Worm (Caenorhabditis elegans) whole organism, L4 larva: ENCODE results near the gene got-2.2.

Experiments
- F10B5.3 ChIP-seq: sonication (generic microtip); optimal IDR thresholded peaks from 2 replicates; lab custom pipeline; 2016; ENCODE audit warnings: mild to moderate bottlenecking, missing genetic modification characterization, missing compliant biosample characterization
- F26F4.8 ChIP-seq: fragments of 200-800 bp; sonication (Bioruptor generic); conservative IDR thresholded peaks from 2 replicates; pipeline ENCODE4 v1.3.6; 2022; ENCODE audit warnings: missing genetic modification characterization, missing compliant biosample characterization
- R02D3.7 ChIP-seq: fragments of 150-350 bp; sonication (generic microtip); optimal IDR thresholded peaks from 3 replicates; lab custom pipeline; 2014; ENCODE audit warnings: missing biosample characterization, missing genetic modification characterization
- T20F7.1 ChIP-seq: fragments of 200-800 bp; sonication (Bioruptor generic); optimal IDR thresholded peaks from 2 replicates; lab custom pipeline; 2018; ENCODE audit warnings: mild to moderate bottlenecking, missing genetic modification characterization, missing compliant biosample characterization
- T26A8.4 ChIP-seq: fragments of 200-800 bp; sonication (Bioruptor generic); IDR thresholded peaks from 2 replicates; pipeline ENCODE4 v1.3.6; 2022; ENCODE audit warnings: missing genetic modification characterization, missing compliant biosample characterization
- Y105C5A.15 ChIP-seq: fragments of 200-800 bp; sonication (Bioruptor generic); IDR thresholded peaks from 2 replicates; pipeline ENCODE4 v1.3.6; 2022; ENCODE audit warnings: missing genetic modification characterization, missing compliant biosample characterization
- Y48G9A.11 ChIP-seq: fragments of 200-800 bp; sonication (Bioruptor generic); IDR thresholded peaks from 2 replicates; pipeline ENCODE4 v1.3.6; 2022; ENCODE audit warnings: missing genetic modification reagents, missing genetic modification characterization, missing compliant biosample characterization
- Y5F2A.4 ChIP-seq: fragments of 200-800 bp; sonication (Bioruptor generic); optimal IDR thresholded peaks from 2 replicates; lab custom pipeline; 2018; ENCODE audit warnings: mild to moderate bottlenecking, missing genetic modification characterization, missing compliant biosample characterization
- ZK337.2 ChIP-seq: fragments of 200-800 bp; sonication (Bioruptor generic); IDR thresholded peaks from 2 replicates; pipeline ENCODE4 v1.3.6; 2022; ENCODE audit warnings: missing genetic modification reagents, missing genetic modification characterization, missing compliant biosample characterization
- aly-2 ChIP-seq: sonication (generic microtip); optimal IDR thresholded peaks from 2 replicates; lab custom pipeline; 2018; ENCODE audit warnings: missing biosample characterization, missing genetic modification characterization
- ama-1 ChIP-seq: fragments of 150-350 bp; optimal IDR thresholded peaks from 2 replicates; lab custom pipeline; 2014; ENCODE audit warnings: inconsistent platforms, mixed read lengths
- ceh-44 ChIP-seq: fragments of 200-800 bp; sonication (Bioruptor generic); IDR thresholded peaks from 2 replicates; pipeline ENCODE4 v1.3.6; 2022; ENCODE audit warnings: missing genetic modification reagents, missing genetic modification characterization, missing compliant biosample characterization
- ctbp-1 ChIP-seq: fragments of 200-800 bp; sonication (Bioruptor generic); IDR thresholded peaks from 2 replicates; pipeline ENCODE4 v1.3.6; 2022; ENCODE audit warnings: missing genetic modification reagents, missing genetic modification characterization, missing compliant biosample characterization
- daf-8 ChIP-seq: fragments of 200-800 bp; sonication (Bioruptor generic); IDR thresholded peaks from 2 replicates; pipeline ENCODE4 v1.3.6; 2022; ENCODE audit warnings: missing genetic modification characterization, missing compliant biosample characterization
- dmd-8 ChIP-seq: fragments of 200-800 bp; sonication (Bioruptor generic); IDR thresholded peaks from 2 replicates; pipeline ENCODE4 v1.3.6; 2022; ENCODE audit warnings: missing genetic modification characterization, missing compliant biosample characterization
- dmd-9 ChIP-seq: fragments of 200-800 bp; sonication (Bioruptor generic); IDR thresholded peaks from 2 replicates; pipeline ENCODE4 v1.3.6; 2022; ENCODE audit warnings: missing genetic modification reagents, missing genetic modification characterization, missing compliant biosample characterization
- dpl-1 ChIP-seq: fragments of 150-350 bp; optimal IDR thresholded peaks from 2 replicates; lab custom pipeline; 2014; ENCODE audit warnings: missing biosample characterization, missing genetic modification reagents, missing genetic modification characterization
- dve-1 ChIP-seq: sonication (generic microtip); optimal IDR thresholded peaks from 2 replicates; lab custom pipeline; 2017; ENCODE audit warnings: antibody characterized with exemption, mild to moderate bottlenecking, missing genetic modification characterization, missing compliant biosample characterization; ENCODE audit not compliant: insufficient read depth
- egl-43 ChIP-seq: fragments of 200-800 bp; sonication (Bioruptor generic); IDR thresholded peaks from 2 replicates; pipeline ENCODE4 v1.3.6; 2022; ENCODE audit warnings: missing genetic modification reagents, missing genetic modification characterization, missing compliant biosample characterization
- fos-1 ChIP-seq: fragments of 150-350 bp; optimal IDR thresholded peaks from 2 replicates; lab custom pipeline; 2014; ENCODE audit warnings: missing biosample characterization, missing genetic modification characterization
- hif-1 ChIP-seq, 2 experiments: sonication (generic microtip); optimal IDR thresholded peaks; 2 replicates each; lab custom pipeline; 2016 to 2017; ENCODE audit warnings: missing compliant biosample characterization in 2 of 2, missing genetic modification characterization in 2 of 2, missing genetic modification reagents in 2 of 2, missing genotype in 2 of 2, mild to moderate bottlenecking in 1 of 2
- jun-1 ChIP-seq: fragments of 150-350 bp; optimal IDR thresholded peaks from 2 replicates; lab custom pipeline; 2014; ENCODE audit warnings: missing biosample characterization, missing genetic modification reagents, missing genetic modification characterization
- lim-7 ChIP-seq: fragments of 200-800 bp; sonication (Bioruptor generic); IDR thresholded peaks from 2 replicates; pipeline ENCODE4 v1.3.6; 2022; ENCODE audit warnings: missing genetic modification characterization, missing compliant biosample characterization
- lin-1 ChIP-seq: fragments of 200-800 bp; sonication (Bioruptor generic); IDR thresholded peaks from 2 replicates; pipeline ENCODE4 v1.3.6; 2022; ENCODE audit warnings: missing genetic modification reagents, missing genetic modification characterization, missing compliant biosample characterization
- lin-15B ChIP-seq: fragments of 150-350 bp; sonication (generic microtip); optimal IDR thresholded peaks from 3 replicates; lab custom pipeline; 2014; ENCODE audit warnings: missing biosample characterization, missing genetic modification characterization
- lin-38 ChIP-seq: fragments of 200-800 bp; sonication (Bioruptor generic); IDR thresholded peaks from 2 replicates; pipeline ENCODE4 v1.3.6; 2022; ENCODE audit warnings: missing genetic modification reagents, missing genetic modification characterization, missing compliant biosample characterization
- lin-39 ChIP-seq: fragments of 150-350 bp; optimal IDR thresholded peaks from 2 replicates; lab custom pipeline; 2014; ENCODE audit warnings: missing biosample characterization, missing genetic modification reagents, missing genetic modification characterization
- lsy-2 ChIP-seq, 2 experiments: fragments of 150-350 bp in 1 of 2; sonication (generic microtip) in 1 of 2; optimal IDR thresholded peaks; 2 replicates each; lab custom pipeline; 2014 to 2017; ENCODE audit warnings: missing biosample characterization in 2 of 2, missing genetic modification characterization in 2 of 2
- mdl-1 ChIP-seq, 2 experiments: fragments of 150-350 bp in 1 of 2; sonication (generic microtip) in 1 of 2; optimal IDR thresholded peaks; 2 replicates each; lab custom pipeline; 2014 to 2017; ENCODE audit warnings: missing biosample characterization in 2 of 2, missing genetic modification characterization in 2 of 2
- mdt-29 ChIP-seq: fragments of 200-800 bp; sonication (Bioruptor generic); IDR thresholded peaks from 2 replicates; pipeline ENCODE4 v1.3.6; 2022; ENCODE audit warnings: missing genetic modification reagents, missing genetic modification characterization, missing compliant biosample characterization
- mes-2 ChIP-seq: sonication (generic microtip); optimal IDR thresholded peaks from 2 replicates; lab custom pipeline; 2016; ENCODE audit warnings: missing genotype, mild to moderate bottlenecking, missing genetic modification characterization, missing compliant biosample characterization; ENCODE audit not compliant: poor library complexity, severe bottlenecking
- mxl-3 ChIP-seq: fragments of 200-800 bp; sonication (Bioruptor generic); optimal IDR thresholded peaks from 2 replicates; lab custom pipeline; 2018; ENCODE audit warnings: mild to moderate bottlenecking, missing genetic modification characterization, missing compliant biosample characterization
- nhr-10 ChIP-seq: fragments of 150-350 bp; optimal IDR thresholded peaks from 2 replicates; lab custom pipeline; 2014; ENCODE audit warnings: missing biosample characterization, missing genetic modification characterization
- nhr-102 ChIP-seq: sonication (generic microtip); optimal IDR thresholded peaks from 2 replicates; lab custom pipeline; 2016; ENCODE audit warnings: mild to moderate bottlenecking, missing genetic modification characterization, moderate library complexity, missing compliant biosample characterization
- nhr-28 ChIP-seq: fragments of 150-350 bp; optimal IDR thresholded peaks from 2 replicates; lab custom pipeline; 2014; ENCODE audit warnings: missing biosample characterization, missing genetic modification characterization
- nhr-48 ChIP-seq: sonication (generic microtip); optimal IDR thresholded peaks from 2 replicates; lab custom pipeline; 2016; ENCODE audit warnings: mild to moderate bottlenecking, missing genetic modification characterization, missing compliant biosample characterization
- nhr-77 ChIP-seq: fragments of 150-350 bp; optimal IDR thresholded peaks from 2 replicates; lab custom pipeline; 2014; ENCODE audit warnings: missing biosample characterization, missing genetic modification characterization
- pha-4 ChIP-seq, 2 experiments: fragments of 150-350 bp in 1 of 2; fragments of 200-800 bp in 1 of 2; sonication (Bioruptor generic) in 1 of 2; IDR thresholded peaks in 1 of 2; optimal IDR thresholded peaks in 1 of 2; 2 replicates each; pipeline versions ENCODE4 v1.3.6 to Lab custom; 2014 to 2022; ENCODE audit warnings: missing genetic modification characterization in 2 of 2, missing genetic modification reagents in 2 of 2, missing biosample characterization in 1 of 2, missing compliant biosample characterization in 1 of 2
- saeg-2 ChIP-seq: fragments of 200-800 bp; sonication (Bioruptor generic); IDR thresholded peaks from 2 replicates; pipeline ENCODE4 v1.3.6; 2022; ENCODE audit warnings: missing genetic modification reagents, missing genetic modification characterization, missing compliant biosample characterization
- sdz-12 ChIP-seq: fragments of 200-800 bp; sonication (Bioruptor generic); optimal IDR thresholded peaks from 2 replicates; lab custom pipeline; 2018; ENCODE audit warnings: mild to moderate bottlenecking, missing genetic modification characterization, missing compliant biosample characterization
- snpc-1.2 ChIP-seq: fragments of 200-800 bp; sonication (Bioruptor generic); IDR thresholded peaks from 2 replicates; pipeline ENCODE4 v1.3.6; 2022; ENCODE audit warnings: missing genetic modification reagents, missing genetic modification characterization, missing compliant biosample characterization
- snpc-4 ChIP-seq: fragments of 150-350 bp; optimal IDR thresholded peaks from 2 replicates; lab custom pipeline; 2014; ENCODE audit warnings: missing biosample characterization, missing genetic modification characterization
- spr-3 ChIP-seq: fragments of 200-800 bp; sonication (Bioruptor generic); optimal IDR thresholded peaks from 2 replicates; lab custom pipeline; 2018; ENCODE audit warnings: mild to moderate bottlenecking, missing genetic modification characterization, missing compliant biosample characterization
- tra-1 ChIP-seq: fragments of 200-800 bp; sonication (Bioruptor generic); IDR thresholded peaks from 2 replicates; pipeline ENCODE4 v1.3.6; 2022; ENCODE audit warnings: missing genetic modification reagents, missing genetic modification characterization, missing compliant biosample characterization
- unc-130 ChIP-seq: sonication (generic microtip); optimal IDR thresholded peaks from 2 replicates; lab custom pipeline; 2016; ENCODE audit warnings: missing genetic modification reagents, missing genetic modification characterization, missing compliant biosample characterization
- zag-1 ChIP-seq: fragments of 150-350 bp; optimal IDR thresholded peaks from 2 replicates; lab custom pipeline; 2014; ENCODE audit warnings: missing biosample characterization, missing genetic modification characterization
- zfp-2 ChIP-seq: sonication (generic microtip); optimal IDR thresholded peaks from 2 replicates; lab custom pipeline; 2016; ENCODE audit warnings: mild to moderate bottlenecking, missing genetic modification characterization, missing compliant biosample characterization
- zfp-3 ChIP-seq: fragments of 200-800 bp; sonication (Bioruptor generic); conservative IDR thresholded peaks from 2 replicates; pipeline ENCODE4 v1.3.6; 2022; ENCODE audit warnings: missing genetic modification reagents, missing genetic modification characterization, missing compliant biosample characterization
- zip-11 ChIP-seq: fragments of 200-800 bp; sonication (Bioruptor generic); IDR thresholded peaks from 2 replicates; pipeline ENCODE4 v1.3.6; 2022; ENCODE audit warnings: missing genetic modification characterization, missing compliant biosample characterization
- zip-2 ChIP-seq: fragments of 150-350 bp; optimal IDR thresholded peaks from 2 replicates; lab custom pipeline; 2014; ENCODE audit warnings: missing biosample characterization, missing genetic modification characterization
- ztf-7 ChIP-seq: fragments of 150-350 bp; optimal IDR thresholded peaks from 2 replicates; lab custom pipeline; 2014; ENCODE audit warnings: missing biosample characterization, missing genetic modification characterization

The got-2.2 gene

ce11 chrX:6207687-6208088, 33.1 kb upstream of the got-2.2 start, which contains the start of gene T13C5.6 (continued):
- TF ChIP-seq mdl-1 (tag; optimal IDR thresholded peaks at IDR 0.05; lab: Kevin White, UChicago), result peak in 1 of 2 experiments; percentile 74
- peak; percentile 95 for TF ChIP-seq ctbp-1 (GFP tag; lab: Robert Waterston, UW)
- peak; percentile 92 for TF ChIP-seq pha-4 (GFP tag; IDR thresholded peaks at IDR 0.05; lab: Robert Waterston, UW)
- peak; percentile 9 for TF ChIP-seq pha-4 (tag; optimal IDR thresholded peaks at IDR 0.05; lab: Kevin White, UChicago)
- TF ChIP-seq nhr-28 (tag; lab: Kevin White, UChicago), result peak; percentile 78
- peak; percentile 60; the same call in 1 of the 2 replicates for TF ChIP-seq Y105C5A.15 (GFP tag; lab: Robert Waterston, UW)
- peak; percentile 85 for TF ChIP-seq zfp-3
- peak; percentile 77 for TF ChIP-seq unc-130 (GFP tag; lab: Kevin White, UChicago)
- peak; percentile 83 for TF ChIP-seq Y5F2A.4 (GFP tag; lab: Kevin White, UChicago)
- TF ChIP-seq nhr-10 (tag; lab: Kevin White, UChicago), result peak; percentile 41
- peak; percentile 94 for TF ChIP-seq T26A8.4
- TF ChIP-seq F26F4.8 (GFP tag; lab: Robert Waterston, UW), result peak; percentile 85
- TF ChIP-seq snpc-4 (tag; lab: Kevin White, UChicago), result no peak
- no peak for TF ChIP-seq aly-2 (tag; lab: Kevin White, UChicago)
- TF ChIP-seq Y48G9A.11 (GFP tag; lab: Robert Waterston, UW), result peak; percentile 70
- TF ChIP-seq sdz-12 (GFP tag; lab: Kevin White, UChicago), result peak; percentile 94
- peak; percentile 93 for TF ChIP-seq tra-1 (GFP tag; lab: Robert Waterston, UW)
- no peak for TF ChIP-seq lin-39 (tag; lab: Kevin White, UChicago)
- peak; percentile 68 for TF ChIP-seq F10B5.3
- peak; percentile 75 for TF ChIP-seq T20F7.1 (GFP tag; lab: Kevin White, UChicago)
- peak; percentile 30 for TF ChIP-seq zag-1 (tag; lab: Kevin White, UChicago)
- TF ChIP-seq nhr-48 (tag; lab: Kevin White, UChicago), result peak; percentile 84
- TF ChIP-seq mes-2 (tag; lab: Kevin White, UChicago), result peak; percentile 97
- TF ChIP-seq daf-8 (GFP tag; lab: Robert Waterston, UW), result 0 out of 2 replicates have a peak, but pooled peaks have one; percentile 27
- peak; percentile 59 to 93 for TF ChIP-seq hif-1 (tag; optimal IDR thresholded peaks at IDR 0.05; lab: Kevin White, UChicago)
- no peak for TF ChIP-seq lin-15B
- peak; percentile 89 for TF ChIP-seq mxl-3 (GFP tag; lab: Kevin White, UChicago)
- TF ChIP-seq dmd-9, result peak; percentile 84
- TF ChIP-seq dmd-8 (GFP tag; lab: Robert Waterston, UW), result peak; percentile 83; the same call in 1 of the 2 replicates
- TF ChIP-seq zip-2 (tag; lab: Kevin White, UChicago), result peak; percentile 78
- peak; percentile 92 for TF ChIP-seq dve-1 (tag; lab: Kevin White, UChicago)
- peak; percentile 62; the same call in 1 of the 2 replicates for TF ChIP-seq zip-11 (GFP tag; lab: Robert Waterston, UW)
- peak; percentile 98 for TF ChIP-seq egl-43 (GFP tag; lab: Robert Waterston, UW)
- peak; percentile 87 for TF ChIP-seq ztf-7 (tag; lab: Kevin White, UChicago)
- TF ChIP-seq mdt-29 (GFP tag; lab: Robert Waterston, UW), result peak; percentile 87
- TF ChIP-seq lsy-2 (tag; optimal IDR thresholded peaks at IDR 0.05; lab: Kevin White, UChicago), result peak; percentile 46 to 85
- peak; percentile 80 for TF ChIP-seq nhr-77 (tag; lab: Kevin White, UChicago)
- no peak for TF ChIP-seq ama-1 (lab: Kevin White, UChicago)
- peak; percentile 76 for TF ChIP-seq lin-38
- peak; percentile 91 for TF ChIP-seq saeg-2 (GFP tag; lab: Robert Waterston, UW)
- peak; percentile 91 for TF ChIP-seq ZK337.2 (GFP tag; lab: Robert Waterston, UW)
- TF ChIP-seq R02D3.7 (tag; lab: Kevin White, UChicago), result no peak
- TF ChIP-seq fos-1 (tag; lab: Kevin White, UChicago), result no peak
- peak; percentile 80 for TF ChIP-seq jun-1 (tag; lab: Kevin White, UChicago)
- TF ChIP-seq ceh-44 (GFP tag; lab: Robert Waterston, UW), result peak; percentile 79; the same call in 1 of the 2 replicates
- peak; percentile 95 for TF ChIP-seq lin-1 (GFP tag; lab: Robert Waterston, UW)
- TF ChIP-seq spr-3 (GFP tag; lab: Kevin White, UChicago), result peak; percentile 89
- peak; percentile 43 for TF ChIP-seq zfp-2 (tag; lab: Kevin White, UChicago)
- TF ChIP-seq dpl-1, result peak; percentile 64
- TF ChIP-seq lim-7 (GFP tag; lab: Robert Waterston, UW), result peak; percentile 83
- TF ChIP-seq nhr-102 (tag; lab: Kevin White, UChicago), result peak; percentile 92
- peak; percentile 63 for TF ChIP-seq snpc-1.2 (GFP tag; lab: Robert Waterston, UW)
